Fruit fly (Drosophila melanogaster) whole organism, embryonic: Measurements from ENCODE around the gene Cad96Cb.
A peak's percentile ranks its signal among the peaks of the same experiment; 100 is the strongest.

Experiments used
- ATbp ChIP-seq: fragments of 200-800 bp; sonication (Bioruptor generic); optimal IDR thresholded peaks from 2 replicates; lab custom pipeline; 2017; ENCODE audit warnings: missing biosample characterization, mild to moderate bottlenecking, missing genetic modification characterization, missing genetic modification reagents
- Ada2b ChIP-seq: fragments of 200-800 bp; sonication (Bioruptor generic); IDR thresholded peaks from 2 replicates; pipeline ENCODE4 v1.3.6; 2022; ENCODE audit warnings: missing biosample characterization, missing genetic modification characterization
- C15 ChIP-seq: fragments of 200-800 bp; sonication (Bioruptor generic); IDR thresholded peaks from 3 replicates; pipeline ENCODE4 v1.3.6; 2022; ENCODE audit warnings: missing biosample characterization, missing genetic modification characterization
- CG10147 ChIP-seq: fragments of 200-800 bp; sonication (Bioruptor generic); optimal IDR thresholded peaks from 2 replicates; lab custom pipeline; 2019; ENCODE audit warnings: missing biosample characterization, mild to moderate bottlenecking, missing genetic modification characterization, moderate library complexity
- CG12299 ChIP-seq: fragments of 200-800 bp; sonication (Bioruptor generic); optimal IDR thresholded peaks from 2 replicates; lab custom pipeline; 2018; ENCODE audit warnings: missing biosample characterization, mild to moderate bottlenecking, missing genetic modification characterization
- CG13424 ChIP-seq: fragments of 200-800 bp; sonication (Bioruptor generic); optimal IDR thresholded peaks from 2 replicates; lab custom pipeline; 2019; ENCODE audit warnings: missing biosample characterization, mild to moderate bottlenecking, missing genetic modification characterization, moderate library complexity
- CG14050 ChIP-seq: fragments of 200-800 bp; sonication (Bioruptor generic); IDR thresholded peaks from 3 replicates; pipeline ENCODE4 v1.3.6; 2022; ENCODE audit warnings: missing biosample characterization, missing genetic modification characterization
- CG15269 ChIP-seq: fragments of 200-800 bp; sonication (Bioruptor generic); optimal IDR thresholded peaks from 2 replicates; lab custom pipeline; 2018; ENCODE audit warnings: missing biosample characterization, mild to moderate bottlenecking, missing genetic modification characterization, moderate library complexity
- CG15514 ChIP-seq: fragments of 200-800 bp; sonication (Bioruptor generic); optimal IDR thresholded peaks from 3 replicates; lab custom pipeline; 2017; ENCODE audit warnings: missing biosample characterization, missing genetic modification characterization, mild to moderate bottlenecking, moderate library complexity, missing genetic modification reagents
- CG17385 ChIP-seq: fragments of 200-800 bp; sonication (Bioruptor generic); optimal IDR thresholded peaks from 3 replicates; lab custom pipeline; 2018; ENCODE audit warnings: missing biosample characterization, mild to moderate bottlenecking, missing genetic modification characterization
- CG18599 ChIP-seq: fragments of 200-800 bp; sonication (Bioruptor generic); optimal IDR thresholded peaks from 3 replicates; lab custom pipeline; 2017; ENCODE audit warnings: missing biosample characterization, missing genetic modification characterization, mild to moderate bottlenecking, moderate library complexity, missing genetic modification reagents
- CG18619 ChIP-seq: fragments of 200-800 bp; sonication (Bioruptor generic); optimal IDR thresholded peaks from 3 replicates; lab custom pipeline; 2017; ENCODE audit warnings: missing biosample characterization, mild to moderate bottlenecking, missing genetic modification characterization
- CG2875 ChIP-seq: fragments of 200-800 bp; sonication (Bioruptor generic); optimal IDR thresholded peaks from 2 replicates; lab custom pipeline; 2017; ENCODE audit warnings: missing biosample characterization, mild to moderate bottlenecking, missing genetic modification characterization, missing genetic modification reagents
- CG3065 ChIP-seq: fragments of 200-800 bp; sonication (Bioruptor generic); optimal IDR thresholded peaks from 2 replicates; lab custom pipeline; 2016; ENCODE audit warnings: missing biosample characterization, missing genetic modification characterization
- CG3281 ChIP-seq: fragments of 200-800 bp; sonication (Bioruptor generic); optimal IDR thresholded peaks from 3 replicates; lab custom pipeline; 2017; ENCODE audit warnings: missing biosample characterization, mild to moderate bottlenecking, missing genetic modification characterization
- CG3407 ChIP-seq: fragments of 200-800 bp; sonication (Bioruptor generic); optimal IDR thresholded peaks from 2 replicates; lab custom pipeline; 2018; ENCODE audit warnings: missing biosample characterization, mild to moderate bottlenecking, missing genetic modification characterization
- CG34376 ChIP-seq: fragments of 200-800 bp; sonication (Bioruptor generic); optimal IDR thresholded peaks from 2 replicates; lab custom pipeline; 2018; ENCODE audit warnings: missing biosample characterization, mild to moderate bottlenecking, missing genetic modification characterization
- CG4404 ChIP-seq: fragments of 200-800 bp; sonication (Bioruptor generic); IDR thresholded peaks from 2 replicates; pipeline ENCODE4 v1.3.6; 2022; ENCODE audit warnings: missing biosample characterization, missing genetic modification characterization
- CG4707 ChIP-seq: fragments of 200-800 bp; sonication (Bioruptor generic); optimal IDR thresholded peaks from 2 replicates; lab custom pipeline; 2018; ENCODE audit warnings: missing biosample characterization, mild to moderate bottlenecking, missing genetic modification characterization, moderate library complexity
- CG7928 ChIP-seq: fragments of 200-800 bp; sonication (Bioruptor generic); optimal IDR thresholded peaks from 2 replicates; lab custom pipeline; 2017; ENCODE audit warnings: missing biosample characterization, mild to moderate bottlenecking, missing genetic modification characterization
- CG8359 ChIP-seq: fragments of 200-800 bp; sonication (Bioruptor generic); optimal IDR thresholded peaks from 2 replicates; lab custom pipeline; 2017; ENCODE audit warnings: missing biosample characterization, mild to moderate bottlenecking, missing genetic modification characterization, borderline replicate concordance
- CG8388 ChIP-seq: fragments of 200-800 bp; sonication (Bioruptor generic); optimal IDR thresholded peaks from 2 replicates; lab custom pipeline; 2019; ENCODE audit warnings: missing biosample characterization, mild to moderate bottlenecking, missing genetic modification characterization, moderate library complexity
- CG9609 ChIP-seq: fragments of 200-800 bp; sonication (Bioruptor generic); optimal IDR thresholded peaks from 3 replicates; lab custom pipeline; 2016; ENCODE audit warnings: missing biosample characterization, missing genetic modification characterization
- CHES-1-like ChIP-seq: fragments of 200-800 bp; sonication (Bioruptor generic); optimal IDR thresholded peaks from 2 replicates; lab custom pipeline; 2016; ENCODE audit warnings: missing biosample characterization, missing genetic modification characterization
- CrebB ChIP-seq: fragments of 200-800 bp; sonication (Bioruptor generic); optimal IDR thresholded peaks from 3 replicates; lab custom pipeline; 2018; ENCODE audit warnings: missing biosample characterization, mild to moderate bottlenecking, missing genetic modification characterization
- Ets65A ChIP-seq: fragments of 200-800 bp; sonication (Bioruptor generic); peaks from one replicate; lab custom pipeline; 2016; ENCODE audit warnings: missing biosample characterization, missing genetic modification characterization
- Fer1 ChIP-seq: fragments of 200-800 bp; sonication (Bioruptor generic); optimal IDR thresholded peaks from 2 replicates; lab custom pipeline; 2017; ENCODE audit warnings: missing biosample characterization, mild to moderate bottlenecking, missing genetic modification characterization
- HHEX ChIP-seq: fragments of 200-800 bp; sonication (Bioruptor generic); optimal IDR thresholded peaks from 3 replicates; lab custom pipeline; 2017; ENCODE audit warnings: missing biosample characterization, mild to moderate bottlenecking, missing genetic modification characterization, missing genetic modification reagents
- Hey ChIP-seq: fragments of 200-800 bp; sonication (Bioruptor generic); optimal IDR thresholded peaks from 3 replicates; lab custom pipeline; 2018; ENCODE audit warnings: missing biosample characterization, mild to moderate bottlenecking, missing genetic modification characterization
- Hmr ChIP-seq: fragments of 200-800 bp; sonication (Bioruptor generic); optimal IDR thresholded peaks from 3 replicates; lab custom pipeline; 2017; ENCODE audit warnings: mild to moderate bottlenecking, missing biosample characterization, missing genetic modification reagents, missing genetic modification characterization
- Meics ChIP-seq: fragments of 200-800 bp; sonication (Bioruptor generic); optimal IDR thresholded peaks from 2 replicates; lab custom pipeline; 2017; ENCODE audit warnings: missing biosample characterization, mild to moderate bottlenecking, missing genetic modification characterization
- NFAT ChIP-seq: fragments of 200-800 bp; sonication (Bioruptor generic); IDR thresholded peaks from 2 replicates; pipeline ENCODE4 v1.3.6; 2022; ENCODE audit warnings: missing biosample characterization, missing genetic modification characterization
- Sry-δ ChIP-seq: fragments of 200-800 bp; sonication (Bioruptor generic); optimal IDR thresholded peaks from 2 replicates; lab custom pipeline; 2016; ENCODE audit warnings: missing biosample characterization, missing genetic modification characterization
- Xbp1 ChIP-seq: fragments of 200-800 bp; sonication (Bioruptor generic); optimal IDR thresholded peaks from 3 replicates; lab custom pipeline; 2016; ENCODE audit warnings: missing biosample characterization, mild to moderate bottlenecking, missing genetic modification characterization
- amos ChIP-seq: fragments of 200-800 bp; sonication (Bioruptor generic); IDR thresholded peaks from 2 replicates; pipeline ENCODE4 v1.3.6; 2022; ENCODE audit warnings: missing biosample characterization, missing genetic modification characterization; ENCODE audit not compliant: partially characterized antibody
- ara ChIP-seq: fragments of 200-800 bp; sonication (Bioruptor generic); IDR thresholded peaks from 2 replicates; pipeline ENCODE4 v1.3.6; 2022; ENCODE audit warnings: missing biosample characterization, missing genetic modification characterization
- ash1 ChIP-seq: fragments of 200-800 bp; sonication (Bioruptor generic); optimal IDR thresholded peaks from 2 replicates; lab custom pipeline; 2018; ENCODE audit warnings: missing biosample characterization, mild to moderate bottlenecking, missing genetic modification characterization
- caup ChIP-seq: fragments of 200-800 bp; sonication (Bioruptor generic); optimal IDR thresholded peaks from 3 replicates; lab custom pipeline; 2017; ENCODE audit warnings: missing biosample characterization, mild to moderate bottlenecking, missing genetic modification characterization, moderate library complexity; ENCODE audit not compliant: severe bottlenecking
- exex ChIP-seq: fragments of 200-800 bp; sonication (Bioruptor generic); optimal IDR thresholded peaks from 4 replicates; lab custom pipeline; 2018; ENCODE audit warnings: missing biosample characterization, mild to moderate bottlenecking, missing genetic modification characterization, moderate library complexity
- fd3F ChIP-seq: fragments of 200-800 bp; sonication (Bioruptor generic); optimal IDR thresholded peaks from 2 replicates; lab custom pipeline; 2018; ENCODE audit warnings: missing biosample characterization, mild to moderate bottlenecking, missing genetic modification characterization, moderate library complexity
- fd64A ChIP-seq: fragments of 200-800 bp; sonication (Bioruptor generic); optimal IDR thresholded peaks from 3 replicates; lab custom pipeline; 2018; ENCODE audit warnings: missing biosample characterization, mild to moderate bottlenecking, missing genetic modification characterization
- gem ChIP-seq: fragments of 200-800 bp; sonication (Bioruptor generic); optimal IDR thresholded peaks from 2 replicates; lab custom pipeline; 2019; ENCODE audit warnings: missing biosample characterization, mild to moderate bottlenecking, missing genetic modification characterization, moderate library complexity
- her ChIP-seq: fragments of 200-800 bp; sonication (Bioruptor generic); optimal IDR thresholded peaks from 2 replicates; lab custom pipeline; 2016; ENCODE audit warnings: missing biosample characterization, missing genetic modification characterization
- lilli ChIP-seq: fragments of 200-800 bp; sonication (Bioruptor generic); optimal IDR thresholded peaks from 3 replicates; lab custom pipeline; 2016; ENCODE audit warnings: missing biosample characterization, missing genetic modification characterization
- odd ChIP-seq: fragments of 200-800 bp; sonication (Bioruptor generic); optimal IDR thresholded peaks from 2 replicates; lab custom pipeline; 2017; ENCODE audit warnings: missing biosample characterization, mild to moderate bottlenecking, missing genetic modification characterization
- peb ChIP-seq: fragments of 200-800 bp; sonication (Bioruptor generic); IDR thresholded peaks from 2 replicates; pipeline ENCODE4 v1.3.6; 2022; ENCODE audit warnings: missing biosample characterization, missing genetic modification characterization
- schlank ChIP-seq: fragments of 200-800 bp; sonication (Bioruptor generic); optimal IDR thresholded peaks from 2 replicates; lab custom pipeline; 2018; ENCODE audit warnings: missing biosample characterization, mild to moderate bottlenecking, missing genetic modification characterization
- sd ChIP-seq: fragments of 200-800 bp; sonication (Bioruptor generic); optimal IDR thresholded peaks from 3 replicates; lab custom pipeline; 2018; ENCODE audit warnings: missing biosample characterization, mild to moderate bottlenecking, missing genetic modification characterization, moderate library complexity
- wek ChIP-seq: fragments of 200-800 bp; sonication (Bioruptor generic); optimal IDR thresholded peaks from 3 replicates; lab custom pipeline; 2018; ENCODE audit warnings: missing biosample characterization, mild to moderate bottlenecking, missing genetic modification characterization, moderate library complexity

The Cad96Cb gene

DNA sequence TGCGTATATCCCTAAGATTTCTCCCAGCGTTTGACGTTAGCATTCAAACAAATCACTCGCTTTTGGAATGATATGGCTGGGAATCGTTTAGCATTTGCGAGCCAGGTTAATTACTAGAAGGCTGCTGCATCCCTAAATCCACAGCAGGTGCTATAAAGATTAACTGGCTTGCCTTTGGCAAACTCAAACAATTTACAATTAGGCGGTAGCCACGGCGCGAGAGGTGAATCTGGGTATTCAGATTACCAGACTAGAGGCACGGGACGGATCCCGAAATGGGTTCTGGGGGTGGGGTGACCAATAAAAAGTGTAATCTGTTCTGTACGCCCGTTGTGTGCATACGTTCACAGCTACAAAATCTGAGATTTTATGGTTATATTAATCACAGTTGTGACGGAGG is 49.0 kb upstream of the Cad96Cb start, which contains the start of gene CG11892 (continued):
- no peak for TF ChIP-seq CG4404 (GFP tag; lab: Robert Waterston, UW)
- TF ChIP-seq CG2875 (GFP tag; lab: Kevin White, UChicago): no peak
- peak; percentile 82 for TF ChIP-seq ATbp
- no peak for TF ChIP-seq CHES-1-like (GFP tag; lab: Kevin White, UChicago)
- TF ChIP-seq odd (GFP tag; lab: Kevin White, UChicago): peak; percentile 66
- no peak for TF ChIP-seq Xbp1 (GFP tag; lab: Kevin White, UChicago)
- TF ChIP-seq Fer1 (GFP tag; lab: Kevin White, UChicago): peak; percentile 74
- peak; percentile 39 for TF ChIP-seq CG4707 (GFP tag; lab: Kevin White, UChicago)
- peak; percentile 66 for TF ChIP-seq CrebB (tag; lab: Kevin White, UChicago)
- peak; percentile 42 for TF ChIP-seq CG3407 (GFP tag; lab: Kevin White, UChicago)
- TF ChIP-seq CG12299 (tag; lab: Kevin White, UChicago): peak; percentile 18
- TF ChIP-seq CG9609: no peak
- peak; percentile 6 for TF ChIP-seq CG8359
- no peak for TF ChIP-seq NFAT (GFP tag; lab: Robert Waterston, UW)
- peak; percentile 46 for TF ChIP-seq CG18619 (GFP tag; lab: Kevin White, UChicago)
- 0 out of 3 replicates have a peak, but pooled peaks have one; percentile 32 for TF ChIP-seq C15 (GFP tag; lab: Robert Waterston, UW)
- TF ChIP-seq CG17385: peak; percentile 44
- peak; percentile 31 for TF ChIP-seq sd
- TF ChIP-seq CG10147 (GFP tag; lab: Kevin White, UChicago): peak; percentile 27
- peak; percentile 15 for TF ChIP-seq lilli (GFP tag; lab: Kevin White, UChicago)
- peak; percentile 49 for TF ChIP-seq wek (GFP tag; lab: Kevin White, UChicago)
- peak; percentile 53 for TF ChIP-seq Hey (tag; lab: Kevin White, UChicago)
- peak; percentile 15 for TF ChIP-seq exex
- TF ChIP-seq Sry-δ (GFP tag; lab: Kevin White, UChicago): no peak
- peak; percentile 52 for TF ChIP-seq CG13424
- TF ChIP-seq CG15269 (tag; lab: Kevin White, UChicago): peak; percentile 60
- peak; percentile 58 for TF ChIP-seq caup (GFP tag; lab: Kevin White, UChicago)
- TF ChIP-seq her (GFP tag; lab: Kevin White, UChicago): peak; percentile 6
- TF ChIP-seq gem (tag; lab: Kevin White, UChicago): peak; percentile 53
- TF ChIP-seq schlank: peak; percentile 79
- TF ChIP-seq fd64A (GFP tag; lab: Kevin White, UChicago): peak; percentile 19
- TF ChIP-seq CG3065 (GFP tag; lab: Kevin White, UChicago): no peak
- peak; percentile 53 for TF ChIP-seq CG15514 (GFP tag; lab: Kevin White, UChicago)
- no peak for TF ChIP-seq peb
- peak; percentile 45 for TF ChIP-seq CG7928 (GFP tag; lab: Kevin White, UChicago)
- TF ChIP-seq CG3281: peak; percentile 66
- TF ChIP-seq Meics (GFP tag; lab: Kevin White, UChicago): peak; percentile 55
- TF ChIP-seq HHEX (GFP tag; lab: Kevin White, UChicago): peak; percentile 64
- TF ChIP-seq amos (GFP tag; lab: Robert Waterston, UW): no peak
- TF ChIP-seq fd3F (GFP tag; lab: Kevin White, UChicago): peak; percentile 28
- no peak for TF ChIP-seq Ada2b (GFP tag; lab: Robert Waterston, UW)
- TF ChIP-seq Ets65A (GFP tag; lab: Kevin White, UChicago): peak; percentile 88
- TF ChIP-seq ash1 (GFP tag; lab: Kevin White, UChicago): peak; percentile 45
- TF ChIP-seq ara (GFP tag; lab: Robert Waterston, UW): 0 out of 2 replicates have a peak, but pooled peaks have one; percentile 43
- peak; percentile 17 for TF ChIP-seq CG34376
- no peak for TF ChIP-seq CG8388 (GFP tag; lab: Kevin White, UChicago)
- TF ChIP-seq Hmr (GFP tag; lab: Kevin White, UChicago): peak; percentile 73
- 0 out of 3 replicates have a peak, but pooled peaks have one; percentile 13 for TF ChIP-seq CG14050 (GFP tag; lab: Robert Waterston, UW)
- TF ChIP-seq CG18599 (GFP tag; lab: Kevin White, UChicago): peak; percentile 75
